In genomic region chr3L:18348664-18349063, dm6 we compare ENCODE assay signal across 1 fruit fly cellular context.
TF ChIP-seq lines count a peak whose summit lies in the region.

No protein-coding gene starts in this region.

TF ChIP-seq in whole organism, embryonic, 481 proteins besides CTCF, POLR2A, EP300 and RAD21 (continued from another document and continues in another):
- no peak for TF ChIP-seq h (optimal IDR thresholded peaks at IDR 0.05; lab: Kevin White, UChicago)
- no peak for TF ChIP-seq rib (GFP tag; IDR thresholded peaks at IDR 0.05; lab: Robert Waterston, UW)
- peak; percentile 12 for TF ChIP-seq Hmx (GFP tag; optimal IDR thresholded peaks at IDR 0.05; lab: Kevin White, UChicago)
- no peak for TF ChIP-seq CG4282 (GFP tag; optimal IDR thresholded peaks at IDR 0.05; lab: Kevin White, UChicago)
- no peak for TF ChIP-seq da (GFP tag; optimal IDR thresholded peaks at IDR 0.05; lab: Kevin White, UChicago)
- TF ChIP-seq CG8478 (optimal IDR thresholded peaks at IDR 0.05; lab: Kevin White, UChicago), result no peak
- no peak for TF ChIP-seq scrt (GFP tag; optimal IDR thresholded peaks at IDR 0.05; lab: Kevin White, UChicago)
- no peak for TF ChIP-seq CG42726 (GFP tag; IDR thresholded peaks at IDR 0.05; lab: Robert Waterston, UW; ENCODE audit: partially characterized antibody)
- peak; percentile 34 for TF ChIP-seq trh (GFP tag; optimal IDR thresholded peaks at IDR 0.05; lab: Kevin White, UChicago)
- no peak for TF ChIP-seq MBD-R2 (GFP tag; IDR thresholded peaks at IDR 0.05; lab: Robert Waterston, UW)
- peak; percentile 82 for TF ChIP-seq CG6813 (GFP tag; optimal IDR thresholded peaks at IDR 0.05; lab: Kevin White, UChicago)
- TF ChIP-seq Dref (GFP tag; IDR thresholded peaks at IDR 0.05; lab: Robert Waterston, UW), result no peak
- peak; percentile 59 for TF ChIP-seq CG18476 (GFP tag; optimal IDR thresholded peaks at IDR 0.05; lab: Kevin White, UChicago)
- TF ChIP-seq CG7271 (tag; optimal IDR thresholded peaks at IDR 0.05; lab: Kevin White, UChicago), result peak; percentile 90
- peak; percentile 41; the same call in 1 of the 2 replicates for TF ChIP-seq CG4360 (GFP tag; IDR thresholded peaks at IDR 0.05; lab: Robert Waterston, UW)
- peak; percentile 62 for TF ChIP-seq CG17385 (GFP tag; optimal IDR thresholded peaks at IDR 0.05; lab: Kevin White, UChicago)
- no peak for TF ChIP-seq ftz-f1 (GFP tag; optimal IDR thresholded peaks at IDR 0.05; lab: Kevin White, UChicago)
- peak; percentile 66 for TF ChIP-seq Nf-YB (GFP tag; optimal IDR thresholded peaks at IDR 0.05; lab: Kevin White, UChicago)
- no peak for TF ChIP-seq CG16779 (GFP tag; IDR thresholded peaks at IDR 0.05; lab: Robert Waterston, UW)
- peak; percentile 36 for TF ChIP-seq CG3065 (GFP tag; optimal IDR thresholded peaks at IDR 0.05; lab: Kevin White, UChicago)
- TF ChIP-seq Mrtf (GFP tag; IDR thresholded peaks at IDR 0.05; lab: Robert Waterston, UW), result 0 out of 3 replicates have a peak, but pooled peaks have one; percentile 18
- TF ChIP-seq Camta (GFP tag; optimal IDR thresholded peaks at IDR 0.05; lab: Kevin White, UChicago), result peak; percentile 67
- TF ChIP-seq br (optimal IDR thresholded peaks at IDR 0.05; lab: Kevin White, UChicago), result no peak
- peak; percentile 53 for TF ChIP-seq CG13123 (GFP tag; optimal IDR thresholded peaks at IDR 0.05; lab: Kevin White, UChicago)
- TF ChIP-seq crol (GFP tag; IDR thresholded peaks at IDR 0.05; lab: Robert Waterston, UW), result no peak
- TF ChIP-seq Lim3 (GFP tag; IDR thresholded peaks at IDR 0.05; lab: Robert Waterston, UW), result no peak
- TF ChIP-seq CG9609 (GFP tag; optimal IDR thresholded peaks at IDR 0.05; lab: Kevin White, UChicago), result peak; percentile 33
- TF ChIP-seq dmrt99B (tag; optimal IDR thresholded peaks at IDR 0.05; lab: Kevin White, UChicago), result peak; percentile 81
- TF ChIP-seq Antp (GFP tag; optimal IDR thresholded peaks at IDR 0.05; lab: Kevin White, UChicago), result peak; percentile 8
- no peak for TF ChIP-seq abd-A (tag; optimal IDR thresholded peaks at IDR 0.05; lab: Kevin White, UChicago)
- TF ChIP-seq D19B (GFP tag; optimal IDR thresholded peaks at IDR 0.05; lab: Kevin White, UChicago), result no peak
- TF ChIP-seq Oli (tag; optimal IDR thresholded peaks at IDR 0.05; lab: Kevin White, UChicago), result peak; percentile 83
- no peak for TF ChIP-seq NC2α (GFP tag; optimal IDR thresholded peaks at IDR 0.05; lab: Kevin White, UChicago)
- peak; percentile 21 for TF ChIP-seq run (tag; optimal IDR thresholded peaks at IDR 0.05; lab: Kevin White, UChicago)
- TF ChIP-seq psq (GFP tag; optimal IDR thresholded peaks at IDR 0.05; lab: Kevin White, UChicago), result peak; percentile 4
- no peak for TF ChIP-seq CG43689 (GFP tag; IDR thresholded peaks at IDR 0.05; lab: Robert Waterston, UW)
- peak; percentile 48 for TF ChIP-seq jumu (GFP tag; optimal IDR thresholded peaks at IDR 0.05; lab: Kevin White, UChicago)
- TF ChIP-seq gsb (GFP tag; IDR thresholded peaks at IDR 0.05; lab: Robert Waterston, UW), result no peak
- TF ChIP-seq her (GFP tag; optimal IDR thresholded peaks at IDR 0.05; lab: Kevin White, UChicago), result no peak
- peak; percentile 83 for TF ChIP-seq CG10431 (GFP tag; optimal IDR thresholded peaks at IDR 0.05; lab: Kevin White, UChicago)
- peak; percentile 76 for TF ChIP-seq sens-2 (GFP tag; IDR thresholded peaks at IDR 0.05; lab: Robert Waterston, UW)
- peak; percentile 11 for TF ChIP-seq NfI (GFP tag; optimal IDR thresholded peaks at IDR 0.05; lab: Kevin White, UChicago)
- no peak for TF ChIP-seq CHES-1-like (GFP tag; optimal IDR thresholded peaks at IDR 0.05; lab: Kevin White, UChicago)
- TF ChIP-seq CG13296 (GFP tag; optimal IDR thresholded peaks at IDR 0.05; lab: Kevin White, UChicago), result peak; percentile 18
- TF ChIP-seq kay (GFP tag; optimal IDR thresholded peaks at IDR 0.05; lab: Kevin White, UChicago), result peak; percentile 45
- TF ChIP-seq fd64A (GFP tag; optimal IDR thresholded peaks at IDR 0.05; lab: Kevin White, UChicago), result peak; percentile 1
- TF ChIP-seq pros (GFP tag; optimal IDR thresholded peaks at IDR 0.05; lab: Kevin White, UChicago), result peak; percentile 55
- peak; percentile 51 for TF ChIP-seq CG11723 (GFP tag; optimal IDR thresholded peaks at IDR 0.05; lab: Kevin White, UChicago)
- no peak for TF ChIP-seq Sry-β (GFP tag; optimal IDR thresholded peaks at IDR 0.05; lab: Kevin White, UChicago)
- no peak for TF ChIP-seq Tbp (GFP tag; optimal IDR thresholded peaks at IDR 0.05; lab: Kevin White, UChicago)
- no peak for TF ChIP-seq CG14014 (GFP tag; IDR thresholded peaks at IDR 0.05; lab: Robert Waterston, UW)
- TF ChIP-seq dmrt11E (tag; optimal IDR thresholded peaks at IDR 0.05; lab: Kevin White, UChicago), result peak; percentile 97
- peak; percentile 73 for TF ChIP-seq Max (GFP tag; optimal IDR thresholded peaks at IDR 0.05; lab: Kevin White, UChicago)
- TF ChIP-seq Dad (GFP tag; optimal IDR thresholded peaks at IDR 0.05; lab: Kevin White, UChicago), result no peak
- TF ChIP-seq H2.0 (GFP tag; IDR thresholded peaks at IDR 0.05; lab: Robert Waterston, UW), result 0 out of 2 replicates have a peak, but pooled peaks have one; percentile 20
- peak; percentile 61; the same call in 1 of the 2 replicates for TF ChIP-seq ranshi (GFP tag; IDR thresholded peaks at IDR 0.05; lab: Robert Waterston, UW)
- TF ChIP-seq CG17328 (GFP tag; IDR thresholded peaks at IDR 0.05; lab: Robert Waterston, UW), result peak; percentile 65
- TF ChIP-seq CG6272 (GFP tag; IDR thresholded peaks at IDR 0.05; lab: Robert Waterston, UW), result 0 out of 2 replicates have a peak, but pooled peaks have one; percentile 25
- no peak for TF ChIP-seq schlank (tag; optimal IDR thresholded peaks at IDR 0.05; lab: Kevin White, UChicago)
- peak; percentile 86 for TF ChIP-seq Ssrp (tag; optimal IDR thresholded peaks at IDR 0.05; lab: Kevin White, UChicago)
- no peak for TF ChIP-seq CG6765 (GFP tag; optimal IDR thresholded peaks at IDR 0.05; lab: Kevin White, UChicago)
- no peak for TF ChIP-seq tna (GFP tag; IDR thresholded peaks at IDR 0.05; lab: Robert Waterston, UW; ENCODE audit: partially characterized antibody)
- peak; percentile 49; the same call in 1 of the 2 replicates for TF ChIP-seq slbo (GFP tag; IDR thresholded peaks at IDR 0.05; lab: Robert Waterston, UW)
- peak; percentile 76 for TF ChIP-seq row (GFP tag; IDR thresholded peaks at IDR 0.05; lab: Robert Waterston, UW)
- TF ChIP-seq chif (GFP tag; optimal IDR thresholded peaks at IDR 0.05; lab: Kevin White, UChicago), result peak; percentile 47 to 69
- TF ChIP-seq gro (GFP tag; optimal IDR thresholded peaks at IDR 0.05; lab: Kevin White, UChicago), result no peak
- TF ChIP-seq Hr78 (GFP tag; optimal IDR thresholded peaks at IDR 0.05; lab: Kevin White, UChicago), result peak in 1 of 2 experiments; percentile 44
- peak; percentile 65 for TF ChIP-seq PHDP (tag; optimal IDR thresholded peaks at IDR 0.05; lab: Kevin White, UChicago)
- peak; percentile 72 for TF ChIP-seq lilli (GFP tag; optimal IDR thresholded peaks at IDR 0.05; lab: Kevin White, UChicago)
- peak; percentile 37 for TF ChIP-seq CG3847 (GFP tag; IDR thresholded peaks at IDR 0.05; lab: Robert Waterston, UW)
- TF ChIP-seq Rx (GFP tag; IDR thresholded peaks at IDR 0.05; lab: Robert Waterston, UW), result no peak
- peak; percentile 88 for TF ChIP-seq CG10267 (tag; optimal IDR thresholded peaks at IDR 0.05; lab: Kevin White, UChicago)
- TF ChIP-seq grau (tag; optimal IDR thresholded peaks at IDR 0.05; lab: Kevin White, UChicago), result peak; percentile 79
- no peak for TF ChIP-seq bowl (GFP tag; IDR thresholded peaks at IDR 0.05; lab: Robert Waterston, UW)
- TF ChIP-seq CG2129 (GFP tag; IDR thresholded peaks at IDR 0.05; lab: Robert Waterston, UW; ENCODE audit: partially characterized antibody), result no peak
- no peak for TF ChIP-seq CG7963 (GFP tag; IDR thresholded peaks at IDR 0.05; lab: Robert Waterston, UW; ENCODE audit: partially characterized antibody)
- TF ChIP-seq CG11695 (GFP tag; IDR thresholded peaks at IDR 0.05; lab: Robert Waterston, UW), result peak; percentile 74; the same call in 2 of the 3 replicates
- peak; percentile 65 for TF ChIP-seq E2f1 (GFP tag; IDR thresholded peaks at IDR 0.05; lab: Robert Waterston, UW)
- no peak for TF ChIP-seq al (GFP tag; IDR thresholded peaks at IDR 0.05; lab: Robert Waterston, UW)
- TF ChIP-seq lov (optimal IDR thresholded peaks at IDR 0.05; lab: Kevin White, UChicago), result no peak
- TF ChIP-seq lov (GFP tag; IDR thresholded peaks at IDR 0.05; lab: Robert Waterston, UW), result no peak
- TF ChIP-seq Asciz (GFP tag; optimal IDR thresholded peaks at IDR 0.05; lab: Kevin White, UChicago), result peak; percentile 75
- TF ChIP-seq CG12155 (GFP tag; optimal IDR thresholded peaks at IDR 0.05; lab: Kevin White, UChicago), result peak; percentile 38
- TF ChIP-seq CG12744 (GFP tag; optimal IDR thresholded peaks at IDR 0.05; lab: Kevin White, UChicago), result no peak
- TF ChIP-seq CG17186 (GFP tag; optimal IDR thresholded peaks at IDR 0.05; lab: Kevin White, UChicago), result peak; percentile 11
- no peak for TF ChIP-seq tx (GFP tag; optimal IDR thresholded peaks at IDR 0.05; lab: Kevin White, UChicago)
- TF ChIP-seq CG10366 (GFP tag; IDR thresholded peaks at IDR 0.05; lab: Robert Waterston, UW), result peak; percentile 35; the same call in 1 of the 2 replicates
- TF ChIP-seq oc (tag; optimal IDR thresholded peaks at IDR 0.05; lab: Kevin White, UChicago), result peak; percentile 27
- peak; percentile 66 for TF ChIP-seq gcm (GFP tag; optimal IDR thresholded peaks at IDR 0.05; lab: Kevin White, UChicago)
- no peak for TF ChIP-seq luna (GFP tag; optimal IDR thresholded peaks at IDR 0.05; lab: Kevin White, UChicago)
- peak; percentile 48; the same call in 1 of the 2 replicates for TF ChIP-seq danr (GFP tag; IDR thresholded peaks at IDR 0.05; lab: Robert Waterston, UW)
- no peak for TF ChIP-seq CG11560 (tag; IDR thresholded peaks at IDR 0.05; lab: Robert Waterston, UW)
- TF ChIP-seq CG12071 (GFP tag; optimal IDR thresholded peaks at IDR 0.05; lab: Kevin White, UChicago), result no peak
- no peak for TF ChIP-seq CG11247 (GFP tag; IDR thresholded peaks at IDR 0.05; lab: Robert Waterston, UW)
- TF ChIP-seq fd96Cb (tag; optimal IDR thresholded peaks at IDR 0.05; lab: Kevin White, UChicago), result peak; percentile 88
- TF ChIP-seq ssp (GFP tag; IDR thresholded peaks at IDR 0.05; lab: Robert Waterston, UW), result peak; percentile 55
- TF ChIP-seq Bteb2 (GFP tag; optimal IDR thresholded peaks at IDR 0.05; lab: Kevin White, UChicago), result no peak
- TF ChIP-seq z (GFP tag; IDR thresholded peaks at IDR 0.05; lab: Robert Waterston, UW), result 0 out of 3 replicates have a peak, but pooled peaks have one; percentile 8
- peak; percentile 9 for TF ChIP-seq CG9817 (tag; optimal IDR thresholded peaks at IDR 0.05; lab: Kevin White, UChicago)
- TF ChIP-seq Chrac-16 (GFP tag; optimal IDR thresholded peaks at IDR 0.05; lab: Kevin White, UChicago), result peak; percentile 86
- no peak for TF ChIP-seq sima (GFP tag; optimal IDR thresholded peaks at IDR 0.05; lab: Kevin White, UChicago)
- no peak for TF ChIP-seq zf30C (GFP tag; optimal IDR thresholded peaks at IDR 0.05; lab: Kevin White, UChicago)
- no peak for TF ChIP-seq CG10274 (GFP tag; optimal IDR thresholded peaks at IDR 0.05; lab: Kevin White, UChicago)
- TF ChIP-seq CG1647 (GFP tag; optimal IDR thresholded peaks at IDR 0.05; lab: Kevin White, UChicago), result peak; percentile 4
- peak; percentile 58 for TF ChIP-seq Awh (GFP tag; IDR thresholded peaks at IDR 0.05; lab: Robert Waterston, UW)
- TF ChIP-seq CG31224 (GFP tag; IDR thresholded peaks at IDR 0.05; lab: Robert Waterston, UW), result no peak
- TF ChIP-seq CG14667 (GFP tag; IDR thresholded peaks at IDR 0.05; lab: Robert Waterston, UW), result peak; percentile 44; the same call in 1 of the 2 replicates
- TF ChIP-seq seq (GFP tag; IDR thresholded peaks at IDR 0.05; lab: Robert Waterston, UW), result peak; percentile 43; the same call in 1 of the 2 replicates
- peak; percentile 62 for TF ChIP-seq tap (tag; optimal IDR thresholded peaks at IDR 0.05; lab: Kevin White, UChicago)
- TF ChIP-seq CG32532 (GFP tag; IDR thresholded peaks at IDR 0.05; lab: Robert Waterston, UW), result no peak
- peak; percentile 56 for TF ChIP-seq CG16863 (GFP tag; optimal IDR thresholded peaks at IDR 0.05; lab: Kevin White, UChicago)
- no peak for TF ChIP-seq Dek (tag; optimal IDR thresholded peaks at IDR 0.05; lab: Kevin White, UChicago)
- TF ChIP-seq CG12942 (GFP tag; optimal IDR thresholded peaks at IDR 0.05; lab: Kevin White, UChicago), result peak; percentile 55
- peak; percentile 88 for TF ChIP-seq CG4404 (GFP tag; IDR thresholded peaks at IDR 0.05; lab: Robert Waterston, UW)
- TF ChIP-seq GATAe (GFP tag; conservative IDR thresholded peaks at IDR 0.05; lab: Robert Waterston, UW), result no peak
- TF ChIP-seq repo (GFP tag; optimal IDR thresholded peaks at IDR 0.05; lab: Kevin White, UChicago), result no peak
- TF ChIP-seq chinmo (GFP tag; IDR thresholded peaks at IDR 0.05; lab: Robert Waterston, UW; ENCODE audit: partially characterized antibody), result no peak
- peak; percentile 42 for TF ChIP-seq CG12236 (GFP tag; optimal IDR thresholded peaks at IDR 0.05; lab: Kevin White, UChicago)
- peak; percentile 76 for TF ChIP-seq vvl (GFP tag; IDR thresholded peaks at IDR 0.05; lab: Robert Waterston, UW)
- TF ChIP-seq CG33557 (GFP tag; optimal IDR thresholded peaks at IDR 0.05; lab: Kevin White, UChicago), result peak; percentile 90
- TF ChIP-seq CG10147 (GFP tag; optimal IDR thresholded peaks at IDR 0.05; lab: Kevin White, UChicago), result peak; percentile 46
- no peak for TF ChIP-seq CG5953 (GFP tag; IDR thresholded peaks at IDR 0.05; lab: Robert Waterston, UW)
- peak; percentile 22 for TF ChIP-seq CG7786 (GFP tag; optimal IDR thresholded peaks at IDR 0.05; lab: Kevin White, UChicago)
- peak; percentile 76 for TF ChIP-seq CG4820 (GFP tag; optimal IDR thresholded peaks at IDR 0.05; lab: Kevin White, UChicago)
- no peak for TF ChIP-seq insv (GFP tag; optimal IDR thresholded peaks at IDR 0.05; lab: Kevin White, UChicago)
- no peak for TF ChIP-seq ase (GFP tag; IDR thresholded peaks at IDR 0.05; lab: Robert Waterston, UW)
- peak; percentile 22; the same call in 1 of the 2 replicates for TF ChIP-seq CG9215 (GFP tag; IDR thresholded peaks at IDR 0.05; lab: Robert Waterston, UW)
- peak; percentile 53 for TF ChIP-seq pum (GFP tag; optimal IDR thresholded peaks at IDR 0.05; lab: Kevin White, UChicago)
- peak; percentile 91 for TF ChIP-seq phol (tag; optimal IDR thresholded peaks at IDR 0.05; lab: Kevin White, UChicago)
- TF ChIP-seq Dbx (GFP tag; IDR thresholded peaks at IDR 0.05; lab: Robert Waterston, UW), result no peak
- TF ChIP-seq Xbp1 (GFP tag; optimal IDR thresholded peaks at IDR 0.05; lab: Kevin White, UChicago), result peak; percentile 65
- TF ChIP-seq CG14860 (GFP tag; IDR thresholded peaks at IDR 0.05; lab: Robert Waterston, UW; ENCODE audit: partially characterized antibody), result no peak
- TF ChIP-seq CG6654 (GFP tag; optimal IDR thresholded peaks at IDR 0.05; lab: Kevin White, UChicago), result peak; percentile 41
